Fruit fly (Drosophila melanogaster) whole organism, embryonic: Measurements from ENCODE around the gene Srp14.

Source experiments
- CG2199 ChIP-seq: fragments of 200-800 bp; sonication (Bioruptor generic); IDR thresholded peaks from 3 replicates; pipeline ENCODE4 v1.3.6; 2022; ENCODE audit warnings: missing biosample characterization, missing genetic modification characterization
- Kr ChIP-seq: fragments of 200-800 bp; sonication (Bioruptor generic); optimal IDR thresholded peaks from 2 replicates; lab custom pipeline; 2017; ENCODE audit warnings: missing biosample characterization, mild to moderate bottlenecking, missing genetic modification characterization
- Rx ChIP-seq: fragments of 200-800 bp; sonication (Bioruptor generic); IDR thresholded peaks from 2 replicates; pipeline ENCODE4 v1.3.6; 2022; ENCODE audit warnings: missing biosample characterization, missing genetic modification characterization
- Usf ChIP-seq: fragments of 200-800 bp; sonication (Bioruptor generic); optimal IDR thresholded peaks from 2 replicates; lab custom pipeline; 2017; ENCODE audit warnings: missing genotype, missing biosample characterization, missing genetic modification characterization
- Vsx1 ChIP-seq: fragments of 200-800 bp; sonication (Bioruptor generic); optimal IDR thresholded peaks from 2 replicates; lab custom pipeline; 2017; ENCODE audit warnings: missing biosample characterization, mild to moderate bottlenecking, missing genetic modification characterization, missing genetic modification reagents
- shn ChIP-seq: fragments of 200-800 bp; sonication (Bioruptor generic); optimal IDR thresholded peaks from 3 replicates; lab custom pipeline; 2016; ENCODE audit warnings: missing biosample characterization, missing genetic modification characterization

DNA sequence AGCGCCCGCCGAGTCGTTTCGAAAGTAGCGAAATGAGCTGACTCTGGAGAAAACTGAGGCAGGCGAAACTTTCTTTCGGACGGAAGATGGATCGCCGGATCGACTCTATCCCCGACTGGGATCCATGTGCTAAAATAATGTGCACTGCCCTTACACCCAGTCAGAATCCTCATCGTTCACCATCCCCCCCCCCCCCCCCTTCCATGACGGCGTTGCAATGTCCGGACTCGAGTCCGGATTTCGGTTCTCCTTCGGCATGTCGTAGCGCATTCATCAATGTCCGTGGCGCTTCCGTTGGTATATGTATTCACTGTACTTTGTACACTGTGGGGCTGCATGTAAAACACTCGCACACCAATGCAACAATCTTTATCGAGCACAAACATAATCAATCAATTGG is 25.2 kb downstream of the Srp14 start:
- TF ChIP-seq Kr (GFP tag; lab: Kevin White, UChicago): no peak
- no peak for TF ChIP-seq shn (GFP tag; lab: Kevin White, UChicago)
- TF ChIP-seq Usf: no peak
- no peak for TF ChIP-seq Vsx1 (GFP tag; lab: Kevin White, UChicago)
- TF ChIP-seq Rx (GFP tag; lab: Robert Waterston, UW): no peak
- TF ChIP-seq CG2199 (GFP tag; lab: Robert Waterston, UW): no peak
